Fruit fly (Drosophila melanogaster): ENCODE results near the gene CG12206.

DNA sequence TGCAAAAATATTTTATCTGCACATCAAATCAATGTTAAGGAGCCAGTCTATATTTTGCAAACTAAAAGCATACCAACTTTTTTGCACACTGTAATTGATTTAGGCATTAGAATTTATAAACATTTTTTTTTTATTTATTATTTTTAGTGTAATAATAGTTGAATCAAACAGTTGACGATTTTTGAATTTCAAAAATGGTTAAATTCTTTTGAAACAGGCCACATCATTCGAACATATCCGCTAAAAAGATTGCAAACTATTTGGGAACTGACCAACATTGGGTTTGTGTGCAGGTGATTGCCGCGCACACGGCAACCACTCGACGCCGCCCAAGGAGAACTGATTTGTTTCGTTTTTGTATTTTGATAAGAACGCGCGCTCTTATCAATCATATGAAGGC, 29.5 kb downstream of the CG12206 start:
- TF ChIP-seq pan (optimal IDR thresholded peaks at IDR 0.05) (no peak), usp (GFP tag; optimal IDR thresholded peaks at IDR 0.05) (no peak), CG8478 (optimal IDR thresholded peaks at IDR 0.05) (no peak)
